Fruit fly (Drosophila melanogaster) whole organism: ENCODE results near the gene kek4.

ENCODE experiments used
- pan ChIP-seq: fragments of >200 bp; optimal IDR thresholded peaks from 2 replicates; lab custom pipeline; 2017
- psq ChIP-seq: fragments of >200 bp; optimal IDR thresholded peaks from 2 replicates; lab custom pipeline; 2017
- usp ChIP-seq: fragments of >200 bp; optimal IDR thresholded peaks from 2 replicates; lab custom pipeline; 2017; ENCODE audit warnings: missing biosample characterization, missing genetic modification characterization, mixed read lengths

DNA sequence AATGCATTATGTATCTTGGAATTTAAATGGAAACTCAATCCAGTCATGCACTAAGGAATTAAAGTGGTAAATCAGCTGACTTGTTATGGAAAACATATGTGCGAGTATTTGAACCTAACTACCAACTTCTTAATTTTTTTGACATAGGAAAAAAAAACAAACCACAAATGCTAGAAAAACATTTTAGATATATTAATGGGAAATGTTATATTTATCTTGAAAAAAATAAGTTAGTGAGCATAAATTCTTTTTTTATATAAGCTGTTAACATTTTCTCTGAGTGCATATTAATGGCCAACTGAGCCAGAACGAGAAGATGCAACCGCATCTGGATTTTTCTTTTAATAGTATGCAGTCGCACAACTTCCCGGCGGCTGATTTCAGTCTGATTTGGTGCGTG is 36.0 kb upstream of the kek4 start:
- TF ChIP-seq pan (lab: Kevin White, UChicago) (no peak), psq (lab: Kevin White, UChicago) (no peak), usp (GFP tag; lab: Kevin White, UChicago) (no peak)
